Worm (Caenorhabditis elegans) whole organism, young adult: ENCODE results near the gene srlf-35.

ENCODE experiments used
- B0261.1 ChIP-seq: sonication (generic microtip); optimal IDR thresholded peaks from 2 replicates; lab custom pipeline; 2016; ENCODE audit warnings: mild to moderate bottlenecking, missing genetic modification characterization, moderate library complexity, missing compliant biosample characterization
- F10E7.11 ChIP-seq: sonication (generic microtip); optimal IDR thresholded peaks from 2 replicates; lab custom pipeline; 2017; ENCODE audit warnings: mild to moderate bottlenecking, missing genetic modification characterization, moderate library complexity, missing compliant biosample characterization
- lin-54 ChIP-seq: fragments of 200-800 bp; sonication (Bioruptor generic); optimal IDR thresholded peaks from 2 replicates; lab custom pipeline; 2018; ENCODE audit warnings: mild to moderate bottlenecking, missing genetic modification characterization, missing compliant biosample characterization
- pbrm-1 ChIP-seq: fragments of 200-800 bp; sonication (Bioruptor generic); IDR thresholded peaks from 2 replicates; pipeline ENCODE4 v1.3.6; 2022; ENCODE audit warnings: missing genetic modification reagents, missing genetic modification characterization, missing compliant biosample characterization
- snpc-1.1 ChIP-seq: sonication (generic microtip); optimal IDR thresholded peaks from 2 replicates; lab custom pipeline; 2017; ENCODE audit warnings: missing genetic modification characterization, mild to moderate bottlenecking, missing compliant biosample characterization, antibody characterized with exemption, moderate library complexity, missing genotype, missing genetic modification reagents; ENCODE audit not compliant: insufficient read depth

DNA sequence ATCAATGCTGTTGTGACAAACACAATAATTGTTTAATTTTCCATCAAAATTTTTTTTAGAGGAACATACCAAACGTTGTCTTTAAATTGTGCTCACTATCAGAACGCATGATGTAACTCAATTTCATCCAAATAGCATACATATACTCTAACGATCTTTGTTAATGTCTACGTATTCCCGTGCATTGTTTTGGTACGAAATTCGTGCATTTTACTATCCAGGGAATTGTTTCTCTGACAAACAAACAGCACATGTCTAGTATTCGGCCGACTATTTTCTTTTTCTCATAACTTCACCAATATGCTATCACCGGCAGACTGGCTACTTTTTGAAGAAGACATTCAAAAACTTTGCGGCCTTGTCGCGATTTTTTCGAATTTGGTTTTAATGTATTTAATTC lies 12.4 kb upstream of the srlf-35 start, which contains the start of gene str-196:
- no peak for TF ChIP-seq F10E7.11 (tag; lab: Kevin White, UChicago)
- TF ChIP-seq pbrm-1 (GFP tag; lab: Robert Waterston, UW), result no peak
- TF ChIP-seq B0261.1 (tag; lab: Kevin White, UChicago), result no peak
- TF ChIP-seq lin-54 (GFP tag; lab: Kevin White, UChicago), result no peak
- TF ChIP-seq snpc-1.1 (tag; lab: Kevin White, UChicago), result no peak
